Fruit fly (Drosophila melanogaster): ENCODE measurements around the gene Teh2.

DNA sequence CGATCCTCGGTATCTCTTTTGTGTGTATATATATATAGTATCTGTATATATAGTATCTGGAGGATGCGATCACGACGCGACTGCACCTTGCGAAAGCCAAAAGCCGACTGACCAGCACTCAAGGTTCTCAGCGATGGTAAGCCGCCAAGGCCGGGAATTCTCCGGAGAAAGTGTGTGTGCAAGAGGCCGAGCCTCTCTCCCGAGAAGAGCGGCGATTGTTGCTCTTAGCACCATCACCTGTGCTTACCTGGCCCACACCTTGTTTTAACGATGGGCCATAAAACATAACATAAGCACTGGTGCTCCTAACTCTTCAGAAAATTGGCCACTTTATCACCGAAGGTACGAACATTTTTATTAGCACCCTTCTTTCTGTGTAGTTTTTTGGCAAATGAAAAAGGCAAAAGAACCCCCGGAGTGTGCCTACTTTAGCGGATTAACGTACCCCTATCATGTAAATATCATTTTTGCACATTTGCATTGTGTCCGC is 20.4 kb downstream of the Teh2 start, which contains the start of gene mas:
- TF ChIP-seq CG8478 (optimal IDR thresholded peaks at IDR 0.05): no peak
- no peak for TF ChIP-seq EcR (GFP tag; optimal IDR thresholded peaks at IDR 0.05)
- no peak for TF ChIP-seq pan (optimal IDR thresholded peaks at IDR 0.05)
- TF ChIP-seq usp (GFP tag; optimal IDR thresholded peaks at IDR 0.05): no peak
- TF ChIP-seq psq (optimal IDR thresholded peaks at IDR 0.05): no peak
